Fruit fly (Drosophila melanogaster) whole organism, adult: ENCODE measurements around the gene CG15043.

ENCODE experiments used
- CG11617 ChIP-seq: fragments of 200-800 bp; sonication (Bioruptor generic); optimal IDR thresholded peaks from 2 replicates; lab custom pipeline; 2017; ENCODE audit warnings: mild to moderate bottlenecking, missing biosample characterization, missing genetic modification reagents, missing genetic modification characterization
- CG14711 ChIP-seq: fragments of 200-800 bp; sonication (Bioruptor generic); optimal IDR thresholded peaks from 2 replicates; lab custom pipeline; 2018; ENCODE audit warnings: missing biosample characterization, mild to moderate bottlenecking, missing genetic modification characterization, moderate library complexity
- CG33017 ChIP-seq: fragments of 200-800 bp; sonication (Bioruptor generic); optimal IDR thresholded peaks from 2 replicates; lab custom pipeline; 2018; ENCODE audit warnings: missing biosample characterization, mild to moderate bottlenecking, missing genetic modification characterization, moderate library complexity
- CG5204 ChIP-seq: fragments of 200-800 bp; sonication (Bioruptor generic); optimal IDR thresholded peaks from 2 replicates; lab custom pipeline; 2016; ENCODE audit warnings: missing biosample characterization, missing genetic modification characterization
- Clk ChIP-seq: fragments of 200-800 bp; sonication (Bioruptor generic); optimal IDR thresholded peaks from 2 replicates; lab custom pipeline; 2017; ENCODE audit warnings: missing biosample characterization, missing genetic modification characterization
- Crg-1 ChIP-seq: fragments of 200-800 bp; sonication (Bioruptor generic); optimal IDR thresholded peaks from 2 replicates; lab custom pipeline; 2016; ENCODE audit warnings: missing biosample characterization, missing genetic modification characterization
- kay ChIP-seq: fragments of 200-800 bp; sonication (Bioruptor generic); peaks from one replicate; lab custom pipeline; 2016; ENCODE audit warnings: missing biosample characterization, missing genetic modification characterization, borderline replicate concordance
- ovo ChIP-seq: fragments of 200-800 bp; sonication (Bioruptor generic); optimal IDR thresholded peaks from 2 replicates; lab custom pipeline; 2016; ENCODE audit warnings: missing biosample characterization, missing genetic modification characterization

- TF ChIP-seq CG5204 (GFP tag; lab: Kevin White, UChicago): no peak
- TF ChIP-seq Clk (GFP tag; lab: Kevin White, UChicago): no peak
- TF ChIP-seq CG14711 (tag; lab: Kevin White, UChicago): no peak
- no peak for TF ChIP-seq CG33017 (tag; lab: Kevin White, UChicago)
- TF ChIP-seq ovo (GFP tag; lab: Kevin White, UChicago): no peak
- TF ChIP-seq kay (GFP tag; lab: Kevin White, UChicago): no peak
- TF ChIP-seq CG11617: no peak
- TF ChIP-seq Crg-1 (GFP tag; lab: Kevin White, UChicago): no peak
These were observed 20.8 kb upstream of the CG15043 start, which contains the start of gene CG6470 for dm6 chrX:18514767-18515166.
